Worm (Caenorhabditis elegans) whole organism, L4 larva: ENCODE measurements around the gene msi-1.

Source experiments
- F26F4.8 ChIP-seq: fragments of 200-800 bp; sonication (Bioruptor generic); conservative IDR thresholded peaks from 2 replicates; pipeline ENCODE4 v1.3.6; 2022; ENCODE audit warnings: missing genetic modification characterization, missing compliant biosample characterization
- F44E2.7 ChIP-seq: fragments of 200-800 bp; sonication (Bioruptor generic); IDR thresholded peaks from 2 replicates; pipeline ENCODE4 v2.1.2; 2022; ENCODE audit warnings: missing genetic modification characterization, missing compliant biosample characterization
- Y75B8A.6 ChIP-seq: fragments of 200-800 bp; sonication (Bioruptor generic); IDR thresholded peaks from 2 replicates; pipeline ENCODE4 v1.3.6; 2022; ENCODE audit warnings: missing genetic modification reagents, missing genetic modification characterization, missing compliant biosample characterization
- aha-1 ChIP-seq: fragments of 150-350 bp; peaks from one replicate; lab custom pipeline; 2014; ENCODE audit warnings: missing biosample characterization, missing genetic modification characterization
- aly-2 ChIP-seq: sonication (generic microtip); optimal IDR thresholded peaks from 2 replicates; lab custom pipeline; 2018; ENCODE audit warnings: missing biosample characterization, missing genetic modification characterization
- attf-4 ChIP-seq: sonication (generic microtip); optimal IDR thresholded peaks from 3 replicates; lab custom pipeline; 2017; ENCODE audit warnings: missing biosample characterization, missing genetic modification characterization
- ceh-32 ChIP-seq: sonication (generic microtip); optimal IDR thresholded peaks from 2 replicates; lab custom pipeline; 2016; ENCODE audit warnings: mild to moderate bottlenecking, missing genetic modification characterization, missing compliant biosample characterization; ENCODE audit not compliant: poor library complexity
- ces-1 ChIP-seq: fragments of 150-350 bp; sonication (generic microtip); optimal IDR thresholded peaks from 4 replicates; lab custom pipeline; 2014; ENCODE audit warnings: missing biosample characterization, missing genetic modification reagents, missing genetic modification characterization
- daf-12 ChIP-seq: fragments of 150-350 bp; optimal IDR thresholded peaks from 2 replicates; lab custom pipeline; 2014; ENCODE audit warnings: missing biosample characterization, missing genetic modification reagents, missing genetic modification characterization
- daf-16 ChIP-seq, 3 experiments: sonication (generic microtip); optimal IDR thresholded peaks; 2 replicates each; lab custom pipeline; 2016 to 2017; ENCODE audit warnings: missing genetic modification characterization in 3 of 3, missing genetic modification reagents in 3 of 3, mild to moderate bottlenecking in 2 of 3, missing compliant biosample characterization in 2 of 3, missing biosample characterization in 1 of 3, moderate library complexity in 1 of 3
- dmd-9 ChIP-seq: fragments of 200-800 bp; sonication (Bioruptor generic); IDR thresholded peaks from 2 replicates; pipeline ENCODE4 v1.3.6; 2022; ENCODE audit warnings: missing genetic modification reagents, missing genetic modification characterization, missing compliant biosample characterization
- dpl-1 ChIP-seq: fragments of 150-350 bp; optimal IDR thresholded peaks from 2 replicates; lab custom pipeline; 2014; ENCODE audit warnings: missing biosample characterization, missing genetic modification reagents, missing genetic modification characterization
- dve-1 ChIP-seq: sonication (generic microtip); optimal IDR thresholded peaks from 2 replicates; lab custom pipeline; 2017; ENCODE audit warnings: antibody characterized with exemption, mild to moderate bottlenecking, missing genetic modification characterization, missing compliant biosample characterization; ENCODE audit not compliant: insufficient read depth
- gei-8 ChIP-seq: fragments of 200-800 bp; sonication (Bioruptor generic); optimal IDR thresholded peaks from 2 replicates; lab custom pipeline; 2018; ENCODE audit warnings: mild to moderate bottlenecking, missing genetic modification characterization, missing compliant biosample characterization
- hlh-30 ChIP-seq: sonication (generic microtip); optimal IDR thresholded peaks from 2 replicates; lab custom pipeline; 2017; ENCODE audit warnings: antibody characterized with exemption, mild to moderate bottlenecking, missing genetic modification characterization, missing compliant biosample characterization; ENCODE audit not compliant: insufficient read depth
- lin-13 ChIP-seq: fragments of 150-350 bp; optimal IDR thresholded peaks from 2 replicates; lab custom pipeline; 2014; ENCODE audit warnings: missing biosample characterization, missing genetic modification reagents, missing genetic modification characterization
- lin-29 ChIP-seq: fragments of 200-800 bp; sonication (Bioruptor generic); IDR thresholded peaks from 2 replicates; pipeline ENCODE4 v1.3.6; 2022; ENCODE audit warnings: missing genetic modification reagents, missing genetic modification characterization, missing compliant biosample characterization
- lin-39 ChIP-seq: fragments of 150-350 bp; optimal IDR thresholded peaks from 2 replicates; lab custom pipeline; 2014; ENCODE audit warnings: missing biosample characterization, missing genetic modification reagents, missing genetic modification characterization
- lir-3 ChIP-seq: sonication (generic microtip); optimal IDR thresholded peaks from 2 replicates; lab custom pipeline; 2016; ENCODE audit warnings: mild to moderate bottlenecking, missing genetic modification characterization, missing compliant biosample characterization
- lsy-2 ChIP-seq, 2 experiments: fragments of 150-350 bp in 1 of 2; sonication (generic microtip) in 1 of 2; optimal IDR thresholded peaks; 2 replicates each; lab custom pipeline; 2014 to 2017; ENCODE audit warnings: missing biosample characterization in 2 of 2, missing genetic modification characterization in 2 of 2
- madf-5 ChIP-seq, 2 experiments: fragments of 200-800 bp; sonication (Bioruptor generic); IDR thresholded peaks; 2 replicates each; pipeline ENCODE4 v1.3.6; 2022; ENCODE audit warnings: missing compliant biosample characterization in 2 of 2, missing genetic modification characterization in 2 of 2
- madf-9 ChIP-seq: fragments of 200-800 bp; sonication (Bioruptor generic); conservative IDR thresholded peaks from 2 replicates; pipeline ENCODE4 v1.3.6; 2022; ENCODE audit warnings: missing genetic modification reagents, missing genetic modification characterization, missing compliant biosample characterization
- mdl-1 ChIP-seq, 2 experiments: fragments of 150-350 bp in 1 of 2; sonication (generic microtip) in 1 of 2; optimal IDR thresholded peaks; 2 replicates each; lab custom pipeline; 2014 to 2017; ENCODE audit warnings: missing biosample characterization in 2 of 2, missing genetic modification characterization in 2 of 2
- mep-1 ChIP-seq: fragments of 150-350 bp; sonication (generic microtip); optimal IDR thresholded peaks from 3 replicates; lab custom pipeline; 2014; ENCODE audit warnings: missing biosample characterization, missing genetic modification characterization
- mxl-3 ChIP-seq: fragments of 200-800 bp; sonication (Bioruptor generic); optimal IDR thresholded peaks from 2 replicates; lab custom pipeline; 2018; ENCODE audit warnings: mild to moderate bottlenecking, missing genetic modification characterization, missing compliant biosample characterization
- nhr-28 ChIP-seq: fragments of 150-350 bp; optimal IDR thresholded peaks from 2 replicates; lab custom pipeline; 2014; ENCODE audit warnings: missing biosample characterization, missing genetic modification characterization
- nhr-41 ChIP-seq: fragments of 200-800 bp; sonication (Bioruptor generic); IDR thresholded peaks from 2 replicates; pipeline ENCODE4 v1.3.6; 2022; ENCODE audit warnings: missing genetic modification reagents, missing genetic modification characterization, missing compliant biosample characterization
- nhr-6 ChIP-seq: fragments of 150-350 bp; optimal IDR thresholded peaks from 2 replicates; lab custom pipeline; 2014; ENCODE audit warnings: missing biosample characterization, missing genetic modification characterization
- nhr-77 ChIP-seq: fragments of 150-350 bp; optimal IDR thresholded peaks from 2 replicates; lab custom pipeline; 2014; ENCODE audit warnings: missing biosample characterization, missing genetic modification characterization
- pha-4 ChIP-seq, 2 experiments: fragments of 150-350 bp in 1 of 2; fragments of 200-800 bp in 1 of 2; sonication (Bioruptor generic) in 1 of 2; IDR thresholded peaks in 1 of 2; optimal IDR thresholded peaks in 1 of 2; 2 replicates each; pipeline versions ENCODE4 v1.3.6 to Lab custom; 2014 to 2022; ENCODE audit warnings: missing genetic modification characterization in 2 of 2, missing genetic modification reagents in 2 of 2, missing biosample characterization in 1 of 2, missing compliant biosample characterization in 1 of 2
- pqm-1 ChIP-seq: sonication (generic microtip); optimal IDR thresholded peaks from 2 replicates; lab custom pipeline; 2017; ENCODE audit warnings: missing biosample characterization, missing genetic modification characterization
- rbr-2 ChIP-seq: sonication (generic microtip); optimal IDR thresholded peaks from 2 replicates; lab custom pipeline; 2016; ENCODE audit warnings: missing genotype, missing genetic modification characterization, missing compliant biosample characterization
- snpc-4 ChIP-seq: fragments of 150-350 bp; optimal IDR thresholded peaks from 2 replicates; lab custom pipeline; 2014; ENCODE audit warnings: missing biosample characterization, missing genetic modification characterization
- spr-3 ChIP-seq: fragments of 200-800 bp; sonication (Bioruptor generic); optimal IDR thresholded peaks from 2 replicates; lab custom pipeline; 2018; ENCODE audit warnings: mild to moderate bottlenecking, missing genetic modification characterization, missing compliant biosample characterization
- tag-97 ChIP-seq: fragments of 200-800 bp; sonication (Bioruptor generic); IDR thresholded peaks from 2 replicates; pipeline ENCODE4 v1.3.6; 2022; ENCODE audit warnings: missing genetic modification characterization, missing compliant biosample characterization
- tra-1 ChIP-seq: fragments of 200-800 bp; sonication (Bioruptor generic); IDR thresholded peaks from 2 replicates; pipeline ENCODE4 v1.3.6; 2022; ENCODE audit warnings: missing genetic modification reagents, missing genetic modification characterization, missing compliant biosample characterization
- unc-62 ChIP-seq, 3 experiments: fragments of 150-350 bp in 1 of 3; sonication (generic microtip); optimal IDR thresholded peaks in 2 of 3; peaks in 1 of 3; 1 replicate in 1 of 3; 2 replicates in 2 of 3; lab custom pipeline; 2014 to 2017; ENCODE audit warnings: missing biosample characterization in 3 of 3, missing genetic modification characterization in 3 of 3, missing genetic modification reagents in 3 of 3, missing genotype in 1 of 3
- vab-7 ChIP-seq: fragments of 200-800 bp; sonication (Bioruptor generic); IDR thresholded peaks from 2 replicates; pipeline ENCODE4 v1.3.6; 2022; ENCODE audit warnings: missing genetic modification reagents, missing genetic modification characterization, missing compliant biosample characterization
- zfp-2 ChIP-seq: sonication (generic microtip); optimal IDR thresholded peaks from 2 replicates; lab custom pipeline; 2016; ENCODE audit warnings: mild to moderate bottlenecking, missing genetic modification characterization, missing compliant biosample characterization
- zip-11 ChIP-seq: fragments of 200-800 bp; sonication (Bioruptor generic); IDR thresholded peaks from 2 replicates; pipeline ENCODE4 v1.3.6; 2022; ENCODE audit warnings: missing genetic modification characterization, missing compliant biosample characterization
- ztf-11 ChIP-seq: fragments of 150-350 bp; optimal IDR thresholded peaks from 2 replicates; lab custom pipeline; 2014; ENCODE audit warnings: missing biosample characterization, missing genetic modification characterization

The msi-1 gene

DNA sequence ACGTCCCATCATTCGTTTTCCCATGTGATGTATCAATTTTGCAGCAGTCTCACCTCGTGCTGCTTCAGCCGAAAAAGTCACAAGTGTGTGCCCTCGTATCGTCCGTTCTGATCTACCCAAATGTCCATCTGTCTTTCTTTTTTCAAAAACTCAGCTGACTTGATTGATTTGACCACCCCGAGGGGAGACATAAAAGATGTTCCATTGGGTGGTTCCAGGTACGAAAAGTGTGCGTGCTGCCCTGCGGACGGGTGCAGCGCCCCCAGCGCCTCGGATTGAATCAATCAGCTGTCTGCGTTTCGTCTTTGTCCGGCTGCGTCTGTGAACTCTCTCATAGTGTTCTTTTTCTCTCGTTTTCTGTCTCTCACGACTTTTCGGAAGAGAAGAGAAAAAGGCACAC, 23.0 kb downstream of the msi-1 start (continued):
- TF ChIP-seq nhr-28 (peak; percentile 70), rbr-2 (tag; lab: Kevin White, UChicago) (peak; percentile 20), ceh-32 (tag; lab: Kevin White, UChicago) (no peak), madf-5 (GFP tag; IDR thresholded peaks at IDR 0.05; lab: Robert Waterston, UW) (0 out of 4 replicates have a peak, but pooled peaks of 1 of the 2 experiments have one; percentile 49), dmd-9 (GFP tag; lab: Robert Waterston, UW) (no peak), dpl-1 (GFP tag; lab: Kevin White, UChicago) (no peak), madf-9 (GFP tag; lab: Robert Waterston, UW) (0 out of 2 replicates have a peak, but pooled peaks have one; percentile 33), daf-12 (tag; lab: Kevin White, UChicago) (no peak), F44E2.7 (GFP tag; lab: Robert Waterston, UW) (no peak), nhr-41 (GFP tag; lab: Robert Waterston, UW) (no peak), gei-8 (GFP tag; lab: Kevin White, UChicago) (no peak), tag-97 (GFP tag; lab: Robert Waterston, UW) (no peak), dve-1 (tag; lab: Kevin White, UChicago) (peak; percentile 72), lin-29 (GFP tag; lab: Robert Waterston, UW) (no peak), lin-39 (tag; lab: Kevin White, UChicago) (peak; percentile 63), ces-1 (GFP tag; lab: Kevin White, UChicago) (no peak), zfp-2 (tag; lab: Kevin White, UChicago) (no peak), lin-13 (no peak), mxl-3 (GFP tag; lab: Kevin White, UChicago) (peak; percentile 75)
- TF ChIP-seq, all 104 proteins: peak for 29

ce11 chrIII:3952058-3952457, 24.1 kb downstream of the msi-1 start:
- peak in 1 of 2 experiments; percentile 51 for TF ChIP-seq daf-16 (GFP tag; optimal IDR thresholded peaks at IDR 0.05; lab: Kevin White, UChicago)
- TF ChIP-seq daf-16 (tag; optimal IDR thresholded peaks at IDR 0.05; lab: Kevin White, UChicago) = peak; percentile 59
- TF ChIP-seq spr-3 (GFP tag; lab: Kevin White, UChicago) = no peak
- peak in 1 of 2 experiments; percentile 90 for TF ChIP-seq unc-62 (GFP tag; optimal IDR thresholded peaks at IDR 0.05 in 1 of 2; lab: Kevin White, UChicago)
- no peak for TF ChIP-seq unc-62 (tag; optimal IDR thresholded peaks at IDR 0.05; lab: Kevin White, UChicago)
- peak; percentile 81 for TF ChIP-seq hlh-30 (tag; lab: Kevin White, UChicago)
- peak; percentile 88 for TF ChIP-seq nhr-28
- TF ChIP-seq snpc-4 (tag; lab: Kevin White, UChicago) = no peak
- no peak for TF ChIP-seq Y75B8A.6
- no peak for TF ChIP-seq attf-4 (tag; lab: Kevin White, UChicago)
- no peak for TF ChIP-seq F44E2.7 (GFP tag; lab: Robert Waterston, UW)
- TF ChIP-seq aly-2 = no peak
- TF ChIP-seq tra-1 (GFP tag; lab: Robert Waterston, UW) = no peak
- TF ChIP-seq dmd-9 (GFP tag; lab: Robert Waterston, UW) = no peak
- no peak for TF ChIP-seq pha-4 (GFP tag; IDR thresholded peaks at IDR 0.05; lab: Robert Waterston, UW)
- no peak for TF ChIP-seq pha-4 (tag; optimal IDR thresholded peaks at IDR 0.05; lab: Kevin White, UChicago)
- TF ChIP-seq ztf-11 (tag; lab: Kevin White, UChicago) = no peak
- TF ChIP-seq nhr-6 = no peak
- peak; percentile 62 for TF ChIP-seq pqm-1
- TF ChIP-seq lir-3 (tag; lab: Kevin White, UChicago) = no peak
- TF ChIP-seq nhr-77 (tag; lab: Kevin White, UChicago) = peak; percentile 77
- peak; percentile 9 for TF ChIP-seq dve-1 (tag; lab: Kevin White, UChicago)
- peak in 1 of 2 experiments; percentile 75 for TF ChIP-seq mdl-1 (tag; optimal IDR thresholded peaks at IDR 0.05; lab: Kevin White, UChicago)
- TF ChIP-seq dpl-1 (GFP tag; lab: Kevin White, UChicago) = no peak
- peak in 1 of 2 experiments; percentile 32 for TF ChIP-seq lsy-2 (tag; optimal IDR thresholded peaks at IDR 0.05; lab: Kevin White, UChicago)
- TF ChIP-seq lin-13 = no peak
- TF ChIP-seq zip-11 (GFP tag; lab: Robert Waterston, UW) = no peak
- no peak for TF ChIP-seq ces-1 (GFP tag; lab: Kevin White, UChicago)
- peak; percentile 46 for TF ChIP-seq aha-1
- no peak for TF ChIP-seq F26F4.8 (GFP tag; lab: Robert Waterston, UW)
- no peak for TF ChIP-seq mep-1 (tag; lab: Kevin White, UChicago)
- TF ChIP-seq vab-7 (GFP tag; lab: Robert Waterston, UW) = no peak
